Worm (Caenorhabditis elegans): ENCODE measurements around the gene kvs-2.

kvs-2 gene

DNA sequence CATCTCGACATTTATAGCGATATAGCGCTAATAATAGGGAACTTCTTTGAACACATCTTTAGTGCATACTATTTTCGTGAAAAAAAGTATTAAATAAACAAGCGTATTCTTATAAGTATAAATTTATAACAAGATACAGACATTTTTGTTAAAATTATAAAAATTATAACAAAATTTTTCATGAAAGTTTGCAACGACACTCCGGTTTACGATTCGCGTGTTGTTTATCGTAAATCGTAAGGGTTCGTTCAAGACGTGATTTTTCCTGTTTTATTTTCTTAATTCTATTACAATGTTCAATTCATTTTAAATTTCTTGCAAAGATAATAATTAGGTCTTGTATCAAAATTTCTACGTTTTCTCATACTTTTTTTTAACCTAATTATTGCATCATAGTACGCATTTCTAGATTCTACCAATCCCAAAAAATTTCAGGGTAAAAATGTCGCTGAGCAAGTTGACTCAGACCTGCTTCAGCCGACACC lies 37.1 kb upstream of the kvs-2 start, which contains the start of gene scpl-4:
Gene scpl-4, plus strand, starts transcription at position 435 of the 485 bp plus-strand sequence.
- no peak for TF ChIP-seq ceh-14 (tag; optimal IDR thresholded peaks at IDR 0.05)
- no peak for TF ChIP-seq ceh-48 (tag; optimal IDR thresholded peaks at IDR 0.05)
- no peak for TF ChIP-seq sox-4 (tag; optimal IDR thresholded peaks at IDR 0.05)
- TF ChIP-seq Y22D7AL.16 (tag; optimal IDR thresholded peaks at IDR 0.05) = no peak
- TF ChIP-seq ceh-19 (GFP tag; optimal IDR thresholded peaks at IDR 0.05) = no peak
- no peak for TF ChIP-seq ceh-45 (GFP tag; IDR thresholded peaks at IDR 0.05)
- TF ChIP-seq lim-6 (tag; optimal IDR thresholded peaks at IDR 0.05) = no peak
- no peak for TF ChIP-seq pqm-1 (tag; optimal IDR thresholded peaks at IDR 0.05)
- TF ChIP-seq pha-4 (tag; optimal IDR thresholded peaks at IDR 0.05) = no peak
- TF ChIP-seq syd-9 (tag; optimal IDR thresholded peaks at IDR 0.05) = no peak
- TF ChIP-seq ceh-30 (tag; optimal IDR thresholded peaks at IDR 0.05) = no peak
- TF ChIP-seq ztf-16 (tag; optimal IDR thresholded peaks at IDR 0.05) = no peak
- no peak for TF ChIP-seq sox-2 (GFP tag; IDR thresholded peaks at IDR 0.05)
- TF ChIP-seq npax-4 (tag; optimal IDR thresholded peaks at IDR 0.05) = no peak
- TF ChIP-seq che-1 (tag; optimal IDR thresholded peaks at IDR 0.05) = no peak
- no peak for TF ChIP-seq pat-9 (tag; optimal IDR thresholded peaks at IDR 0.05)
- TF ChIP-seq tbx-7 (tag; optimal IDR thresholded peaks at IDR 0.05) = no peak
- no peak for TF ChIP-seq ahr-1 (tag; optimal IDR thresholded peaks at IDR 0.05)
- TF ChIP-seq F13H6.1 (tag; optimal IDR thresholded peaks at IDR 0.05) = no peak

DNA sequence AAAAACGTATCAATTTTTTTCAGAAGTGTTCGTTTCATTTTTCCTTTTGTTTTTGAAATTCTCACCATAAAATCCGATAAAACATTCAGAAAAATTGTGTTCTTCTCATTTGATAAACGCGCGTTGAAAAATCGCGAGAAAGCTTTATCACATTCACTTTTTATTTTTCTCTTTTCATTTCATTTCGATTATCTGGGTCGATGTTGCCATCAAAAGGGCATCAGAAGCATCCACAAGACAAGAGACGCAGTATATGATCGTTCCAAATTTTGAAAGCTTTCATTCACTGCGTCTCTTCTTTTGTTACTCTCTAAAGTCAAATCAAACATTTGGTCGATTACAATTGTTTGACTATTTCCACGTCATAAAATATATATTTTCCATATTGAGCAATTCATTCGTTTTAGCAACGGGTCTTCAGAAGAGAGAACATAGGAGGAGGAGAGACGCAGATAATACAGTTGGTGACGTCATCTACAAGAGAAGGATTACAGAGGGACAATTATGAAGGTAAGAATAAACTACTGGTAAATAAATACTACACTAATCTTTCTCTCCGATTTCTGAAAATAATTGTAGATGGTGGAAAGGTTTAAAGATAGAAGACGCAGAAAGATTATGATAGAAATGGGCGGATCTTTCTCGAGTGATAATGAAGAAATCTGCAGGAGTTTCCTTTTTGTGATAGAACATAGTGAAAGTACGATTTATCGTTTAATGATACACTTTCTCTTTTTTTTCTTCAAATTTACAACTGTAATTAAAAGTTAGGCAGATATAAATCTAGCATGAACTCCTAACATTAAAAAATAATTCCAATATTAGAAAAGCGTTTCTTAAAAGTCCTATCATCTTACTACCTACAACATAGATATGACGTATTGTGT lies 33.5 kb upstream of the kvs-2 start, which contains the start of gene H27A22.1:
Gene H27A22.1, plus strand, starts transcription at position 505 of the 887 bp plus-strand sequence.
- TF ChIP-seq ztf-16 (tag; optimal IDR thresholded peaks at IDR 0.05) (no peak), ceh-6 (GFP tag; optimal IDR thresholded peaks at IDR 0.05) (no peak), ceh-24 (tag; optimal IDR thresholded peaks at IDR 0.05) (no peak), ceh-34 (tag; optimal IDR thresholded peaks at IDR 0.05) (no peak)

- TF ChIP-seq ceh-2 (tag; optimal IDR thresholded peaks at IDR 0.05) (no peak), F13H6.1 (tag; optimal IDR thresholded peaks at IDR 0.05) (no peak), ceh-24 (tag; optimal IDR thresholded peaks at IDR 0.05) (no peak), fax-1 (tag; optimal IDR thresholded peaks at IDR 0.05) (no peak), pax-1 (tag; optimal IDR thresholded peaks at IDR 0.05) (no peak), dve-1 (tag; optimal IDR thresholded peaks at IDR 0.05) (no peak), pag-3 (tag; optimal IDR thresholded peaks at IDR 0.05; ENCODE audit: borderline replicate concordance) (no peak), ceh-22 (tag; optimal IDR thresholded peaks at IDR 0.05) (no peak), ceh-30 (tag; optimal IDR thresholded peaks at IDR 0.05) (no peak)
These were observed 20.3 kb upstream of the kvs-2 start, which contains the start of gene H09F14.1 for ce11 chrV:10615496-10615895. Gene H09F14.1 (minus strand): TSS chrV:10615596.

ce11 chrV:10630497-10630896 lies 5.3 kb upstream of the kvs-2 start:
- TF ChIP-seq ceh-31 (tag; optimal IDR thresholded peaks at IDR 0.05) = no peak
- no peak for TF ChIP-seq Y22D7AL.16 (tag; optimal IDR thresholded peaks at IDR 0.05)
- TF ChIP-seq sox-2 (GFP tag; IDR thresholded peaks at IDR 0.05) = no peak
- no peak for TF ChIP-seq fkh-6 (tag; optimal IDR thresholded peaks at IDR 0.05)
- TF ChIP-seq unc-86 (tag; optimal IDR thresholded peaks at IDR 0.05) = no peak
- no peak for TF ChIP-seq elt-4 (tag; optimal IDR thresholded peaks at IDR 0.05)
- TF ChIP-seq eyg-1 (tag; optimal IDR thresholded peaks at IDR 0.05) = no peak
- TF ChIP-seq ets-4 (tag; optimal IDR thresholded peaks at IDR 0.05) = no peak
- no peak for TF ChIP-seq sox-4 (tag; optimal IDR thresholded peaks at IDR 0.05)
- no peak for TF ChIP-seq dve-1 (tag; optimal IDR thresholded peaks at IDR 0.05)
- no peak for TF ChIP-seq pqm-1 (tag; optimal IDR thresholded peaks at IDR 0.05)
- no peak for TF ChIP-seq tbx-2 (tag; optimal IDR thresholded peaks at IDR 0.05)
- TF ChIP-seq pax-1 (tag; optimal IDR thresholded peaks at IDR 0.05) = no peak
- no peak for TF ChIP-seq ceh-34 (tag; optimal IDR thresholded peaks at IDR 0.05)
- TF ChIP-seq F13H6.1 (tag; optimal IDR thresholded peaks at IDR 0.05) = no peak
